Worm (Caenorhabditis elegans) whole organism, mixed stage, embryonic: Measurements from ENCODE around the gene M106.3.
"Not testable (repeated sequence)": the region's sequence is repeated elsewhere in the genome, so short reads cannot be mapped to it uniquely, and the experiment has no call there.

Experiments
- M03D4.4 ChIP-seq: sonication (generic microtip); optimal IDR thresholded peaks from 2 replicates; lab custom pipeline; 2017; ENCODE audit warnings: mild to moderate bottlenecking, missing genetic modification characterization, missing compliant biosample characterization
- bed-3 ChIP-seq: fragments of 200-800 bp; sonication (Bioruptor generic); optimal IDR thresholded peaks from 3 replicates; lab custom pipeline; 2018; ENCODE audit warnings: mild to moderate bottlenecking, missing genetic modification characterization, moderate library complexity, missing compliant biosample characterization
- blmp-1 ChIP-seq: fragments of 150-350 bp; optimal IDR thresholded peaks from 2 replicates; lab custom pipeline; 2014; ENCODE audit warnings: missing biosample characterization, missing genetic modification characterization
- ceh-39 ChIP-seq: fragments of 150-350 bp; optimal IDR thresholded peaks from 2 replicates; lab custom pipeline; 2014; ENCODE audit warnings: missing biosample characterization, missing genetic modification characterization
- ceh-43 ChIP-seq: fragments of 200-800 bp; sonication (Bioruptor generic); optimal IDR thresholded peaks from 2 replicates; lab custom pipeline; 2018; ENCODE audit warnings: mild to moderate bottlenecking, missing genetic modification characterization, moderate library complexity, missing compliant biosample characterization
- ceh-83 ChIP-seq: fragments of 200-800 bp; sonication (Bioruptor generic); optimal IDR thresholded peaks from 2 replicates; lab custom pipeline; 2018; ENCODE audit warnings: mild to moderate bottlenecking, missing genetic modification characterization, missing compliant biosample characterization
- cnd-1 ChIP-seq: fragments of 200-800 bp; sonication (Bioruptor generic); optimal IDR thresholded peaks from 2 replicates; lab custom pipeline; 2018; ENCODE audit warnings: mild to moderate bottlenecking, missing genetic modification characterization, missing compliant biosample characterization
- drap-1 ChIP-seq: fragments of 200-800 bp; sonication (Bioruptor generic); optimal IDR thresholded peaks from 3 replicates; lab custom pipeline; 2018; ENCODE audit warnings: mild to moderate bottlenecking, missing genetic modification characterization, missing compliant biosample characterization
- elt-1 ChIP-seq: sonication (generic microtip); optimal IDR thresholded peaks from 2 replicates; lab custom pipeline; 2017; ENCODE audit warnings: missing genetic modification characterization, mild to moderate bottlenecking, missing compliant biosample characterization, antibody characterized with exemption, moderate library complexity, borderline replicate concordance; ENCODE audit not compliant: insufficient read depth
- elt-3 ChIP-seq: fragments of 150-350 bp; optimal IDR thresholded peaks from 2 replicates; lab custom pipeline; 2014; ENCODE audit warnings: missing biosample characterization, missing genetic modification characterization
- ham-2 ChIP-seq: fragments of 200-800 bp; sonication (Bioruptor generic); optimal IDR thresholded peaks from 2 replicates; lab custom pipeline; 2018; ENCODE audit warnings: mild to moderate bottlenecking, missing genetic modification characterization, missing compliant biosample characterization
- hlh-1 ChIP-seq: fragments of 150-350 bp; optimal IDR thresholded peaks from 2 replicates; lab custom pipeline; 2014; ENCODE audit warnings: missing biosample characterization, missing genetic modification reagents, missing genetic modification characterization
- lin-13 ChIP-seq: fragments of 150-350 bp; optimal IDR thresholded peaks from 2 replicates; lab custom pipeline; 2014; ENCODE audit warnings: missing biosample characterization, missing genetic modification characterization
- lin-32 ChIP-seq: fragments of 200-800 bp; sonication (Bioruptor generic); optimal IDR thresholded peaks from 2 replicates; lab custom pipeline; 2018; ENCODE audit warnings: mild to moderate bottlenecking, missing genetic modification characterization, missing compliant biosample characterization
- mab-5 ChIP-seq: fragments of 150-350 bp; optimal IDR thresholded peaks from 2 replicates; lab custom pipeline; 2014; ENCODE audit warnings: missing biosample characterization, missing genetic modification characterization
- mep-1 ChIP-seq: fragments of 150-350 bp; optimal IDR thresholded peaks from 2 replicates; lab custom pipeline; 2017; ENCODE audit warnings: missing biosample characterization, missing genetic modification reagents, missing genetic modification characterization, inconsistent platforms
- mls-2 ChIP-seq: sonication (generic microtip); optimal IDR thresholded peaks from 2 replicates; lab custom pipeline; 2016; ENCODE audit warnings: mild to moderate bottlenecking, missing genetic modification characterization, moderate library complexity, missing compliant biosample characterization
- nhr-12 ChIP-seq: fragments of 150-350 bp; optimal IDR thresholded peaks from 2 replicates; lab custom pipeline; 2014; ENCODE audit warnings: missing biosample characterization, missing genetic modification characterization
- nhr-2 ChIP-seq: fragments of 150-350 bp; optimal IDR thresholded peaks from 2 replicates; lab custom pipeline; 2014; ENCODE audit warnings: missing biosample characterization, missing genetic modification characterization
- nhr-237 ChIP-seq: fragments of 150-350 bp; optimal IDR thresholded peaks from 2 replicates; lab custom pipeline; 2014; ENCODE audit warnings: missing biosample characterization, missing genetic modification characterization
- nhr-28 ChIP-seq: fragments of 150-350 bp; optimal IDR thresholded peaks from 2 replicates; lab custom pipeline; 2014; ENCODE audit warnings: missing biosample characterization, missing genetic modification characterization
- nhr-76 ChIP-seq: sonication (generic microtip); optimal IDR thresholded peaks from 2 replicates; lab custom pipeline; 2017; ENCODE audit warnings: missing biosample characterization, missing genetic modification characterization
- pha-4 ChIP-seq: fragments of 150-350 bp; optimal IDR thresholded peaks from 2 replicates; lab custom pipeline; 2018; ENCODE audit warnings: missing biosample characterization, missing genetic modification reagents, missing genetic modification characterization
- sem-2 ChIP-seq: fragments of 200-800 bp; sonication (Bioruptor generic); optimal IDR thresholded peaks from 2 replicates; lab custom pipeline; 2018; ENCODE audit warnings: mild to moderate bottlenecking, missing genetic modification characterization, missing compliant biosample characterization
- sptf-1 ChIP-seq: sonication (generic microtip); optimal IDR thresholded peaks from 2 replicates; lab custom pipeline; 2017; ENCODE audit warnings: mild to moderate bottlenecking, missing genetic modification characterization, moderate library complexity, missing compliant biosample characterization
- tbx-8 ChIP-seq: fragments of 200-800 bp; sonication (Bioruptor generic); optimal IDR thresholded peaks from 2 replicates; lab custom pipeline; 2018; ENCODE audit warnings: mild to moderate bottlenecking, missing genetic modification characterization, moderate library complexity, missing compliant biosample characterization
- unc-120 ChIP-seq: sonication (generic microtip); optimal IDR thresholded peaks from 2 replicates; lab custom pipeline; 2017; ENCODE audit warnings: missing genetic modification characterization, missing compliant biosample characterization; ENCODE audit not compliant: poor library complexity, severe bottlenecking
- zip-8 ChIP-seq: fragments of 150-350 bp; optimal IDR thresholded peaks from 2 replicates; lab custom pipeline; 2014; ENCODE audit warnings: missing biosample characterization, missing genetic modification characterization

M106.3 gene

DNA sequence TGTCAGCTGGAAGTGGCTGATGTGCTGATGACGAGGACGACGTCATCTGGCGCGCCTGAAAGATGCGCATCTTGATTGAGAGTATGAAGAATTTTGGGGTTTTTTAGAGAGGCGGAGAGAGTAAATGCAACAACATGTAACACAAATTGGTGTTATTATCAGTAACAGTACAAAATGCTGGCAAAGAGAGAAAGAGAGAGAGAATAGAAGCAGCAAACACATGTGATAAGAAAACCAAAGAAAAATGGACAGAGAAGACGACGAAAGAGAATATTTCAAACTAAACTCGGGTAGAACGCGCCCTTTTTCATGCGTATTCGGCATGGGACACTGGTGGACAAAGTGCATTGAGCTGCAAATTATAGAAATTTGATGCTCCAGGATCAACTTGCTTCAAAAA is at the start of gene M106.3:
M106.3 (minus strand) TSS at position 70 of the 400 bp plus-strand sequence.
- TF ChIP-seq tbx-8 (GFP tag; lab: Kevin White, UChicago) (no peak), nhr-2 (tag; lab: Kevin White, UChicago) (no peak), M03D4.4 (tag; lab: Kevin White, UChicago) (no peak), ceh-83 (GFP tag; lab: Kevin White, UChicago) (no peak), elt-1 (no peak), nhr-237 (tag; lab: Kevin White, UChicago) (no peak), nhr-76 (tag; lab: Kevin White, UChicago) (no peak), mab-5 (tag; lab: Kevin White, UChicago) (no peak), pha-4 (tag; lab: Kevin White, UChicago) (no peak), mep-1 (no peak), lin-13 (tag; lab: Kevin White, UChicago) (no peak), nhr-28 (no peak)
- TF ChIP-seq, all 35 proteins: peak for 0

DNA sequence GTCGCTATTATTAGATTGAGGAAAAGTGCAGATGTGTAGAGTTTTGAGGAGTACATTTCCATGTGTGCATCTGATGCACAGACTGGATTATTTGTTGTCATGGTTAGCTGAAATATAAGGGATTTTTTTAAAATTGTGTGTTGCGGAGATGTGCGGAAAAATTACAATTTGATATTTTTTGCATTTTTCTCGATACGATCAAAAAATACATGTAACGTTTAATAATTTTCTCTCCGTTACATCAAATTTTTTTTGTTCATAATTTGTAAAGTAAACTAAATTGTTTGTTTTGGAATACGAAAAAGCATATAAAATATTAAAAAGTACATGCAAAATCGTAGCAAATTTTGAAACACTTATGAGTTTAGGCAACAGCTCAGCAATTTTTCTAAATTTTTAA is 49.5 kb upstream of the M106.3 start, which contains the start of gene sra-11:
sra-11 (minus strand) TSS at position 101 of the 400 bp plus-strand sequence.
- TF ChIP-seq elt-1, result no peak
- no peak for TF ChIP-seq sptf-1 (tag; lab: Kevin White, UChicago)
- no peak for TF ChIP-seq nhr-12 (tag; lab: Kevin White, UChicago)
- TF ChIP-seq nhr-2 (tag; lab: Kevin White, UChicago), result no peak
- no peak for TF ChIP-seq elt-3 (tag; lab: Kevin White, UChicago)
- no peak for TF ChIP-seq bed-3 (GFP tag; lab: Kevin White, UChicago)
- TF ChIP-seq ceh-83 (GFP tag; lab: Kevin White, UChicago), result no peak
- no peak for TF ChIP-seq ceh-39 (tag; lab: Kevin White, UChicago)
- no peak for TF ChIP-seq lin-32
- TF ChIP-seq cnd-1 (tag; lab: Kevin White, UChicago), result no peak
- no peak for TF ChIP-seq tbx-8 (GFP tag; lab: Kevin White, UChicago)
- no peak for TF ChIP-seq nhr-76 (tag; lab: Kevin White, UChicago)
- no peak for TF ChIP-seq unc-120
- no peak for TF ChIP-seq zip-8 (tag; lab: Kevin White, UChicago)
- TF ChIP-seq pha-4 (tag; lab: Kevin White, UChicago), result no peak
- TF ChIP-seq hlh-1 (tag; lab: Kevin White, UChicago), result no peak
- no peak for TF ChIP-seq sem-2 (GFP tag; lab: Kevin White, UChicago)

DNA sequence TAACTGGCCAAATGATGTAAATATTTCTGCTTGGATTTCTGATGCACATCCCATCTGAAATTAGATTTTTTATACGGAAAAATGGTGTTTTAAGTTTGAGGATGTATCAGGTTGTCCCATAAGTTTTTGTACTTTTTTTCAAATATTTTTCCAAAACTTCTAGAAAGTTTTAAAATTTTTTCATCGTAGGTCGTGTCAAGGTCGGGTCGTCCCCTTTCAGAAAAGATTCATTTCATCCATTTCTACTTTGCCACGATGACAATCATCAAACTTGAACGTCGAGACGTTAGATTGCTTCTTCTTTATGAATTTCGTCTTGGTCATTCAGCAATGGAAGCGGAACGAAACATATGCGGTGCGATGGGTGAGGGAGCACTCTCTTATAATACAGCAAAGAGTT is 43.7 kb upstream of the M106.3 start, which contains the start of gene sra-12:
sra-12 (minus strand) TSS at position 101 of the 400 bp plus-strand sequence.
- TF ChIP-seq elt-3 (tag; lab: Kevin White, UChicago); zip-8 (tag; lab: Kevin White, UChicago); elt-1: not testable (repeated sequence)

DNA sequence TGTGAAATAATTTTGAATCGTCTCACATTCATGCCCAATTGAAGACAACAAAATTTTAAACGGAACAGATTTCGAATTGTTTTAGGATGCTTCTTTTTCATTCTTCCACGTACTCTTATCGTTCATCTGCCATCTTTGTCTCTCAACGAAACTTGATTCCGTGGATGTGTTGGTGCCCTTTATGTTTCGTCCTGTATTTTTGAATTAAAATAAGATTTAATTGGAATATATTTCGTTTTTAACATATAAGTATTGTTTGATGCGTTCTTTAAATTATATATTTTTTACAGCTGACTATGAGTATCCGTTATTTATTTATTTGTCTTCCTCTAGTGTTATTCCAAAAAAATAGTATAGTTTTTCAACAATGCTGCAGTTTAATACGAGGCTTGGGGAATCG is 41.4 kb upstream of the M106.3 start, which contains the start of gene gly-1:
gly-1 (minus strand) TSS at position 101 of the 400 bp plus-strand sequence.
- TF ChIP-seq drap-1 (no peak), mls-2 (tag; lab: Kevin White, UChicago) (no peak), sem-2 (GFP tag; lab: Kevin White, UChicago) (no peak), mep-1 (no peak), elt-1 (no peak), sptf-1 (tag; lab: Kevin White, UChicago) (no peak), nhr-237 (tag; lab: Kevin White, UChicago) (no peak), ham-2 (GFP tag; lab: Kevin White, UChicago) (no peak), pha-4 (tag; lab: Kevin White, UChicago) (no peak), mab-5 (tag; lab: Kevin White, UChicago) (no peak), blmp-1 (tag; lab: Kevin White, UChicago) (no peak), unc-120 (no peak), ceh-39 (tag; lab: Kevin White, UChicago) (no peak), ceh-43 (GFP tag; lab: Kevin White, UChicago) (no peak), lin-32 (no peak), nhr-2 (tag; lab: Kevin White, UChicago) (no peak), lin-13 (tag; lab: Kevin White, UChicago) (no peak), nhr-76 (tag; lab: Kevin White, UChicago) (no peak), zip-8 (tag; lab: Kevin White, UChicago) (no peak)

DNA sequence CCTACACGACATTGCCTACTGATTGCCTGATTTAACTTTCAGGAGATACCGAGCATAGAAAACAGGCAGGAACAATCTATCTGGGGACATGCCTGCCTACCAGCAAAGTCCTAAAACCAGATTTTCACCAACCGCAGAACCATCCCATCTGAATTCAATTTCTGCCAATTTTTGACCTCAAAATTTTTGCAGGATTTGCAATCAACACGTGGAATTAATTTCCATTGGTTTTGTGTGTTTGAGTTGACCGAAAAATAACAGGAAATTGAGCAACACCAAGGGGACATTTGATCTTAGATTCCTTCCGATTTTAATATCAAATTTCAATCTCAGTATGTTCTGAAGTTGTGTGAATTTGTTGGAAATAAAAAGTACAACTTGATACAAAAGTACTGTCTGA is 38.3 kb upstream of the M106.3 start:
- TF ChIP-seq hlh-1 (tag; lab: Kevin White, UChicago) (no peak), sptf-1 (tag; lab: Kevin White, UChicago) (no peak), pha-4 (tag; lab: Kevin White, UChicago) (no peak), lin-32 (no peak), ham-2 (GFP tag; lab: Kevin White, UChicago) (no peak), nhr-2 (tag; lab: Kevin White, UChicago) (no peak), sem-2 (GFP tag; lab: Kevin White, UChicago) (no peak)
- TF ChIP-seq, all 35 proteins: peak for 0
